Worm (Caenorhabditis elegans): ENCODE data around the gene spig-6.

Gene spig-6

DNA sequence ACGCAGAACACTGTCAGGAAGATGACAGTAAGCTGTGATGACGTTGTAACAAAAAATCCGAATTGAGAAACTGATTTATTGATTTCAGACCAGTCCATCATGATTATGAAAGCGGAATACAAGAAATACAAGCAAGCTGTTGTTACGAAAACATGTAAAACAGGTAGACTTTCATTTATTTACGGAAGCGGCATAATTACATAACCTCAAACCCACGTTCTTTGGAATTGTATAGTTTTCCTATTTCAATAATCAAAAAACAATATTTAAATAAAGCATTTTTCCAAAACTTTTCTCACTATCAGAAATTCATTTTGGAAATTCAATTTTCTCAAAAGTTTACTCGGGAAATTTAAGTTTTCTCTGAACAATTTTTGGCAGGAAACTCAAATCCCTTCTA, 22.7 kb upstream of the spig-6 start, which contains the start of gene str-15:
TSS of gene str-15 (minus strand) at position 101 of the 400 bp plus-strand sequence.
- no peak for TF ChIP-seq nhr-11 (tag; optimal IDR thresholded peaks at IDR 0.05)

- no peak for TF ChIP-seq ets-4 (tag; optimal IDR thresholded peaks at IDR 0.05)
- no peak for TF ChIP-seq fkh-10 (GFP tag; optimal IDR thresholded peaks at IDR 0.05)
- no peak for TF ChIP-seq ahr-1 (tag; optimal IDR thresholded peaks at IDR 0.05)
- TF ChIP-seq hlh-13 (GFP tag; optimal IDR thresholded peaks at IDR 0.05), result no peak
- no peak for TF ChIP-seq K09A11.1 (tag; optimal IDR thresholded peaks at IDR 0.05; ENCODE audit: insufficient read depth)
- TF ChIP-seq ama-1 (optimal IDR thresholded peaks at IDR 0.05), result no peak
- TF ChIP-seq C08G9.2 (tag; optimal IDR thresholded peaks at IDR 0.05), result no peak
- TF ChIP-seq sox-4 (tag; optimal IDR thresholded peaks at IDR 0.05), result no peak
- no peak for TF ChIP-seq sdc-2 (tag; optimal IDR thresholded peaks at IDR 0.05)
- no peak for TF ChIP-seq ceh-22 (tag; optimal IDR thresholded peaks at IDR 0.05)
- no peak for TF ChIP-seq npax-4 (tag; optimal IDR thresholded peaks at IDR 0.05)
- TF ChIP-seq unc-3 (GFP tag; conservative IDR thresholded peaks at IDR 0.05), result no peak
- TF ChIP-seq unc-3 (tag; optimal IDR thresholded peaks at IDR 0.05), result no peak
- no peak for TF ChIP-seq ceh-48 (tag; optimal IDR thresholded peaks at IDR 0.05)
- no peak for TF ChIP-seq hlh-6 (tag; optimal IDR thresholded peaks at IDR 0.05)
- no peak for TF ChIP-seq ceh-30 (tag; optimal IDR thresholded peaks at IDR 0.05)
- no peak for TF ChIP-seq ceh-31 (tag; optimal IDR thresholded peaks at IDR 0.05)
- no peak for TF ChIP-seq pax-1 (tag; optimal IDR thresholded peaks at IDR 0.05)
- no peak for TF ChIP-seq ztf-16 (tag; optimal IDR thresholded peaks at IDR 0.05)
- TF ChIP-seq elt-4 (tag; optimal IDR thresholded peaks at IDR 0.05), result no peak
- TF ChIP-seq ceh-2 (tag; optimal IDR thresholded peaks at IDR 0.05), result no peak
Observed at ce11 chrV:16459377-16459776, 22.0 kb upstream of the spig-6 start.

DNA sequence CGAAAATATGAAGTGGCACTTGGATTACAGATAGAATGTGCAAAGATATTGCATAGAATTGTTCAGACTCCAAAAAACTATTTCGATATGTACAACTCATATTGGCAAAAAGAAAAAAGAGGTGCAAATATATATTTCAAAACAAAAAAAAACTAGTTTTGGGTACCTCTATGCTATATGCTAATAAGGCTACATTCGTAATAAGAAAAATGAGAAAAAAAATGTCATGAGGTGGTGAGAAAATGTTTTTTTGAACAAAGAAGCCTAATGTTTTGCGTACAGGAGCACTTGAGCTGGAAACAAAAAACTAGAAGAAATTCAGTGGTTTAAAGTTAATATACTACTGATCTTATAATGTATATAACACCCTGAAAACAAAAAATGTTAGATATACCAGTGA, 20.5 kb upstream of the spig-6 start, which contains the start of gene srh-142:
TSS of gene srh-142 (minus strand) at position 101 of the 400 bp plus-strand sequence.
- TF ChIP-seq K02D7.2 (tag; optimal IDR thresholded peaks at IDR 0.05), result no peak

- no peak for TF ChIP-seq ceh-18 (tag; optimal IDR thresholded peaks at IDR 0.05)
- no peak for TF ChIP-seq odd-2 (tag; optimal IDR thresholded peaks at IDR 0.05)
- TF ChIP-seq ceh-14 (tag; optimal IDR thresholded peaks at IDR 0.05), result no peak
- TF ChIP-seq ceh-19 (GFP tag; optimal IDR thresholded peaks at IDR 0.05), result no peak
- TF ChIP-seq ceh-34 (tag; optimal IDR thresholded peaks at IDR 0.05), result no peak
- TF ChIP-seq hlh-15 (tag; optimal IDR thresholded peaks at IDR 0.05), result no peak
- no peak for TF ChIP-seq ceh-6 (GFP tag; optimal IDR thresholded peaks at IDR 0.05)
- no peak for TF ChIP-seq ceh-24 (tag; optimal IDR thresholded peaks at IDR 0.05)
- TF ChIP-seq ama-1 (optimal IDR thresholded peaks at IDR 0.05), result no peak
- TF ChIP-seq mec-3 (tag; optimal IDR thresholded peaks at IDR 0.05; ENCODE audit: borderline replicate concordance), result no peak
- TF ChIP-seq F13H6.1 (tag; optimal IDR thresholded peaks at IDR 0.05), result no peak
- no peak for TF ChIP-seq ceh-9 (tag; optimal IDR thresholded peaks at IDR 0.05)
Observed at ce11 chrV:16467840-16468239, 13.5 kb upstream of the spig-6 start, which contains the start of gene sru-44. Gene sru-44, minus strand, starts transcription at chrV:16467940.

ce11 chrV:16470916-16471315, 10.5 kb upstream of the spig-6 start, which contains the start of gene srh-138:
Gene srh-138, minus strand, starts transcription at chrV:16471016.
- TF ChIP-seq nhr-11 (tag; optimal IDR thresholded peaks at IDR 0.05) (no peak), ceh-34 (tag; optimal IDR thresholded peaks at IDR 0.05) (no peak), hlh-13 (GFP tag; optimal IDR thresholded peaks at IDR 0.05) (no peak), F13H6.1 (tag; optimal IDR thresholded peaks at IDR 0.05) (no peak), eyg-1 (tag; optimal IDR thresholded peaks at IDR 0.05) (no peak), ceh-14 (tag; optimal IDR thresholded peaks at IDR 0.05) (no peak), ceh-24 (tag; optimal IDR thresholded peaks at IDR 0.05) (no peak), nfya-1 (tag; optimal IDR thresholded peaks at IDR 0.05) (no peak), tbx-2 (tag; optimal IDR thresholded peaks at IDR 0.05) (no peak), pqm-1 (tag; optimal IDR thresholded peaks at IDR 0.05) (no peak), C08G9.2 (tag; optimal IDR thresholded peaks at IDR 0.05) (no peak), sox-2 (GFP tag; IDR thresholded peaks at IDR 0.05) (no peak), ceh-31 (tag; optimal IDR thresholded peaks at IDR 0.05) (no peak), hlh-15 (tag; optimal IDR thresholded peaks at IDR 0.05) (no peak), pag-3 (tag; optimal IDR thresholded peaks at IDR 0.05; ENCODE audit: borderline replicate concordance) (no peak), ets-4 (tag; optimal IDR thresholded peaks at IDR 0.05) (no peak)

Data from whole organism, late embryonic.